Fruit fly (Drosophila melanogaster) whole organism, adult: ENCODE data around the gene CG43251.

Source experiments
- CG11617 ChIP-seq: fragments of 200-800 bp; sonication (Bioruptor generic); optimal IDR thresholded peaks from 2 replicates; lab custom pipeline; 2017; ENCODE audit warnings: mild to moderate bottlenecking, missing biosample characterization, missing genetic modification reagents, missing genetic modification characterization
- CG12768 ChIP-seq: fragments of 200-800 bp; sonication (Bioruptor generic); optimal IDR thresholded peaks from 2 replicates; lab custom pipeline; 2017; ENCODE audit warnings: missing biosample characterization, missing genetic modification characterization, mild to moderate bottlenecking, moderate library complexity, missing genetic modification reagents
- CG14711 ChIP-seq: fragments of 200-800 bp; sonication (Bioruptor generic); optimal IDR thresholded peaks from 2 replicates; lab custom pipeline; 2018; ENCODE audit warnings: missing biosample characterization, mild to moderate bottlenecking, missing genetic modification characterization, moderate library complexity
- CG1620 ChIP-seq: fragments of 200-800 bp; sonication (Bioruptor generic); optimal IDR thresholded peaks from 2 replicates; lab custom pipeline; 2016; ENCODE audit warnings: missing biosample characterization, missing genetic modification characterization
- CG33017 ChIP-seq: fragments of 200-800 bp; sonication (Bioruptor generic); optimal IDR thresholded peaks from 2 replicates; lab custom pipeline; 2018; ENCODE audit warnings: missing biosample characterization, mild to moderate bottlenecking, missing genetic modification characterization, moderate library complexity
- CG5204 ChIP-seq: fragments of 200-800 bp; sonication (Bioruptor generic); optimal IDR thresholded peaks from 2 replicates; lab custom pipeline; 2016; ENCODE audit warnings: missing biosample characterization, missing genetic modification characterization
- CG7045 ChIP-seq: fragments of 200-800 bp; sonication (Bioruptor generic); optimal IDR thresholded peaks from 2 replicates; lab custom pipeline; 2017; ENCODE audit warnings: missing biosample characterization, mild to moderate bottlenecking, missing genetic modification characterization
- CG7101 ChIP-seq: fragments of 200-800 bp; sonication (Bioruptor generic); optimal IDR thresholded peaks from 2 replicates; lab custom pipeline; 2018; ENCODE audit warnings: missing biosample characterization, mild to moderate bottlenecking, missing genetic modification characterization, moderate library complexity
- Clk ChIP-seq: fragments of 200-800 bp; sonication (Bioruptor generic); optimal IDR thresholded peaks from 2 replicates; lab custom pipeline; 2017; ENCODE audit warnings: missing biosample characterization, missing genetic modification characterization
- Crg-1 ChIP-seq: fragments of 200-800 bp; sonication (Bioruptor generic); optimal IDR thresholded peaks from 2 replicates; lab custom pipeline; 2016; ENCODE audit warnings: missing biosample characterization, missing genetic modification characterization
- Hr96 ChIP-seq: fragments of 200-800 bp; sonication (Bioruptor generic); optimal IDR thresholded peaks from 2 replicates; lab custom pipeline; 2016; ENCODE audit warnings: missing biosample characterization, missing genetic modification characterization
- Mnt ChIP-seq: fragments of 200-800 bp; sonication (Bioruptor generic); optimal IDR thresholded peaks from 2 replicates; lab custom pipeline; 2016; ENCODE audit warnings: missing biosample characterization, mild to moderate bottlenecking, missing genetic modification characterization
- bab1 ChIP-seq: fragments of 200-800 bp; sonication (Bioruptor generic); optimal IDR thresholded peaks from 3 replicates; lab custom pipeline; 2019; ENCODE audit warnings: missing biosample characterization, mild to moderate bottlenecking, missing genetic modification characterization, moderate library complexity
- cic ChIP-seq: fragments of 200-800 bp; sonication (Bioruptor generic); optimal IDR thresholded peaks from 2 replicates; lab custom pipeline; 2017; ENCODE audit warnings: missing biosample characterization, mild to moderate bottlenecking, missing genetic modification characterization, moderate library complexity
- cnc ChIP-seq, 2 experiments: fragments of >200 bp; optimal IDR thresholded peaks; 2 replicates each; lab custom pipeline; 2017
- kay ChIP-seq: fragments of 200-800 bp; sonication (Bioruptor generic); peaks from one replicate; lab custom pipeline; 2016; ENCODE audit warnings: missing biosample characterization, missing genetic modification characterization, borderline replicate concordance
- ovo ChIP-seq: fragments of 200-800 bp; sonication (Bioruptor generic); optimal IDR thresholded peaks from 2 replicates; lab custom pipeline; 2016; ENCODE audit warnings: missing biosample characterization, missing genetic modification characterization
- pad ChIP-seq: fragments of 200-800 bp; sonication (Bioruptor generic); optimal IDR thresholded peaks from 3 replicates; lab custom pipeline; 2017; ENCODE audit warnings: missing biosample characterization, missing genetic modification characterization, mild to moderate bottlenecking, moderate library complexity, missing genetic modification reagents
- tj ChIP-seq: fragments of 200-800 bp; sonication (Bioruptor generic); optimal IDR thresholded peaks from 3 replicates; lab custom pipeline; 2017; ENCODE audit warnings: missing biosample characterization, mild to moderate bottlenecking, missing genetic modification characterization, moderate library complexity
- toe ChIP-seq: fragments of 200-800 bp; sonication (Bioruptor generic); optimal IDR thresholded peaks from 2 replicates; lab custom pipeline; 2016; ENCODE audit warnings: missing biosample characterization, missing genetic modification characterization

The CG43251 gene

dm6 chr3L:20787835-20788380, 29.2 kb downstream of the CG43251 start, which contains the start of gene CG11396:
CG11396 (minus strand) TSS chr3L:20788137.
- TF ChIP-seq bab1 (peak; percentile 34), CG7045 (no peak)

DNA sequence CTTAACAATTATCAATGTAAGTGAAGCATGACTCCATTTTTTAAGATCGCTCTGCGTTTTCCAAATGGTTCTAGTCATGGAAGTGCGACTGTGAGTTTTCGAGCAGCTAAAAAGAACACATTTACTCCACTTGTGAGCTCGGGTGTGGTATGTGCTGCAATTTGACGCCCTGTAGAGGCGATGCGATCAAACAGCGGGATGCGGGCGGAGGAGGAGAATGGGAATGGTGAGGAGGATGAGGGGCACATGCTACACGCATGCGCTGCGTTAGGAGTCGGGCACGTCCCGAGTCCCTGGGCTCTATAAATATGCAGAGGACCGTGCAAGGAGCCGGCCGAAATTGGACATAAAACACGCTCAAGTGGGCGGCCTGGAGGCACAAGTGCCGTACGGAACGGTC, 30.6 kb downstream of the CG43251 start:
- TF ChIP-seq CG14711 (no peak), CG1620 (GFP tag; lab: Kevin White, UChicago) (no peak), tj (GFP tag; lab: Kevin White, UChicago) (no peak), toe (no peak), cic (GFP tag; lab: Kevin White, UChicago) (no peak), CG5204 (GFP tag; lab: Kevin White, UChicago) (no peak), pad (no peak), kay (GFP tag; lab: Kevin White, UChicago) (no peak), Hr96 (GFP tag; lab: Kevin White, UChicago) (no peak), CG11617 (GFP tag; lab: Kevin White, UChicago) (no peak), CG33017 (tag; lab: Kevin White, UChicago) (no peak), Clk (GFP tag; lab: Kevin White, UChicago) (no peak), Mnt (GFP tag; lab: Kevin White, UChicago) (no peak), Crg-1 (GFP tag; lab: Kevin White, UChicago) (no peak), CG7101 (tag; lab: Kevin White, UChicago) (no peak), CG12768 (GFP tag; lab: Kevin White, UChicago) (no peak), CG7045 (no peak)

DNA sequence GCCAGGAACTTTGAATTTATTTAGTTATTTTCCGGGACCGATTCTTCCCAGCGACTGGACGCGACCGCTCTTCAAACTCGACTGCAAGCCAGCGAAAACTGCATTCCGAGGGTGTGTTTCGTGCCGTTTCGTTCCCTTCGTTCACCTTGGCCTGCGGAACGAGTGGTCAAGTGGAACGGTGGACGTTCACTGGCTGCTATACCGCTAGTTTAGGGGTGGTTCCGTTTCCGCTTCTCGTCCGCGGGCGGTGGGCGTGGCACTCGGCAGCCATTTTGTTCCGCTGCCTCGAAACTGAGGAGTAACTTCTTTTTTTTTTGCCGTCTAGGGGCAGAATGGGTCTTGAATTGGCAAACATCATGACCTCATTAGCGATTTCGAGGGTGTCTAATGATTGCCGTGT, 34.0 kb downstream of the CG43251 start, which contains the start of gene Six4:
TSS of gene Six4 (minus strand) at position 85 of the 400 bp plus-strand sequence.
- peak; percentile 34 for TF ChIP-seq pad
- TF ChIP-seq tj (GFP tag; lab: Kevin White, UChicago): peak; percentile 62
- no peak for TF ChIP-seq Clk (GFP tag; lab: Kevin White, UChicago)
- no peak for TF ChIP-seq CG7045
- TF ChIP-seq CG7101 (tag; lab: Kevin White, UChicago): peak; percentile 10
- no peak for TF ChIP-seq cnc (optimal IDR thresholded peaks at IDR 0.05; lab: Kevin White, UChicago)
- TF ChIP-seq Mnt (GFP tag; lab: Kevin White, UChicago): peak; percentile 22
- peak; percentile 41 for TF ChIP-seq CG11617 (GFP tag; lab: Kevin White, UChicago)
- no peak for TF ChIP-seq CG33017 (tag; lab: Kevin White, UChicago)
- no peak for TF ChIP-seq CG1620 (GFP tag; lab: Kevin White, UChicago)
- peak; percentile 20 for TF ChIP-seq Crg-1 (GFP tag; lab: Kevin White, UChicago)
- peak; percentile 29 for TF ChIP-seq Hr96 (GFP tag; lab: Kevin White, UChicago)
- no peak for TF ChIP-seq CG5204 (GFP tag; lab: Kevin White, UChicago)
- TF ChIP-seq CG12768 (GFP tag; lab: Kevin White, UChicago): no peak
- no peak for TF ChIP-seq kay (GFP tag; lab: Kevin White, UChicago)
- peak; percentile 43 for TF ChIP-seq bab1
- TF ChIP-seq cic (GFP tag; lab: Kevin White, UChicago): no peak
- no peak for TF ChIP-seq toe
- no peak for TF ChIP-seq CG14711
- TF ChIP-seq ovo (GFP tag; lab: Kevin White, UChicago): peak; percentile 13

dm6 chr3L:20796757-20797156, 38.1 kb downstream of the CG43251 start:
- TF ChIP-seq Mnt (GFP tag; lab: Kevin White, UChicago): no peak
- no peak for TF ChIP-seq CG7045
- TF ChIP-seq toe: no peak
- no peak for TF ChIP-seq cnc (optimal IDR thresholded peaks at IDR 0.05; lab: Kevin White, UChicago)
- no peak for TF ChIP-seq Clk (GFP tag; lab: Kevin White, UChicago)
- no peak for TF ChIP-seq Crg-1 (GFP tag; lab: Kevin White, UChicago)
- no peak for TF ChIP-seq CG14711
- no peak for TF ChIP-seq ovo (GFP tag; lab: Kevin White, UChicago)
- TF ChIP-seq cic (GFP tag; lab: Kevin White, UChicago): no peak
- no peak for TF ChIP-seq CG1620 (GFP tag; lab: Kevin White, UChicago)
- TF ChIP-seq Hr96 (GFP tag; lab: Kevin White, UChicago): no peak
- TF ChIP-seq kay (GFP tag; lab: Kevin White, UChicago): no peak
- TF ChIP-seq tj (GFP tag; lab: Kevin White, UChicago): no peak
- TF ChIP-seq CG5204 (GFP tag; lab: Kevin White, UChicago): no peak
- TF ChIP-seq CG7101 (tag; lab: Kevin White, UChicago): no peak
- no peak for TF ChIP-seq bab1
- no peak for TF ChIP-seq pad

dm6 chr3L:20797379-20797778, 38.7 kb downstream of the CG43251 start:
- TF ChIP-seq Crg-1 (GFP tag; lab: Kevin White, UChicago) (no peak), ovo (GFP tag; lab: Kevin White, UChicago) (no peak), CG12768 (GFP tag; lab: Kevin White, UChicago) (no peak), CG1620 (GFP tag; lab: Kevin White, UChicago) (no peak), CG33017 (tag; lab: Kevin White, UChicago) (no peak), CG14711 (no peak)

- TF ChIP-seq CG14711 (peak; percentile 67), Crg-1 (GFP tag; lab: Kevin White, UChicago) (peak; percentile 91), ovo (GFP tag; lab: Kevin White, UChicago) (peak; percentile 92), Mnt (GFP tag; lab: Kevin White, UChicago) (peak; percentile 72), Hr96 (GFP tag; lab: Kevin White, UChicago) (peak; percentile 76), CG12768 (GFP tag; lab: Kevin White, UChicago) (peak; percentile 68), CG11617 (GFP tag; lab: Kevin White, UChicago) (peak; percentile 89), toe (peak; percentile 81), bab1 (peak; percentile 92), CG5204 (GFP tag; lab: Kevin White, UChicago) (no peak), CG33017 (tag; lab: Kevin White, UChicago) (peak; percentile 74), pad (peak; percentile 81), cic (GFP tag; lab: Kevin White, UChicago) (peak; percentile 46), kay (GFP tag; lab: Kevin White, UChicago) (no peak), tj (GFP tag; lab: Kevin White, UChicago) (peak; percentile 67), cnc (optimal IDR thresholded peaks at IDR 0.05; lab: Kevin White, UChicago) (no peak), Clk (GFP tag; lab: Kevin White, UChicago) (peak; percentile 48), CG7101 (tag; lab: Kevin White, UChicago) (peak; percentile 87), CG1620 (GFP tag; lab: Kevin White, UChicago) (peak; percentile 88), CG7045 (peak; percentile 85)
Observed at dm6 chr3L:20798325-20798846, 39.7 kb downstream of the CG43251 start, which contains the start of the genes CG3698 and tzn. CG3698 (minus strand) TSS chr3L:20798375. tzn (plus strand) TSS chr3L:20798645.
